Fruit fly (Drosophila melanogaster) whole organism, embryonic: ENCODE measurements around the gene CG13392.

Experiments used
- BtbVII ChIP-seq: fragments of 200-800 bp; sonication (Bioruptor generic); optimal IDR thresholded peaks from 3 replicates; lab custom pipeline; 2017; ENCODE audit warnings: missing biosample characterization, mild to moderate bottlenecking, missing genetic modification characterization
- CG10274 ChIP-seq: fragments of 200-800 bp; sonication (Bioruptor generic); optimal IDR thresholded peaks from 3 replicates; lab custom pipeline; 2017; ENCODE audit warnings: missing biosample characterization, mild to moderate bottlenecking, missing genetic modification characterization
- CG10321 ChIP-seq: fragments of 200-800 bp; sonication (Bioruptor generic); IDR thresholded peaks from 2 replicates; pipeline ENCODE4 v1.3.6; 2022; ENCODE audit warnings: missing biosample characterization, missing genetic modification characterization
- CG12071 ChIP-seq: fragments of 200-800 bp; sonication (Bioruptor generic); optimal IDR thresholded peaks from 3 replicates; lab custom pipeline; 2018; ENCODE audit warnings: missing biosample characterization, mild to moderate bottlenecking, missing genetic modification characterization
- CG12391 ChIP-seq: fragments of 200-800 bp; sonication (Bioruptor generic); optimal IDR thresholded peaks from 3 replicates; lab custom pipeline; 2018; ENCODE audit warnings: missing biosample characterization, mild to moderate bottlenecking, missing genetic modification characterization, moderate library complexity
- CG12659 ChIP-seq: fragments of 200-800 bp; sonication (Bioruptor generic); optimal IDR thresholded peaks from 3 replicates; lab custom pipeline; 2017; ENCODE audit warnings: mild to moderate bottlenecking, missing biosample characterization, missing genetic modification reagents, missing genetic modification characterization
- CG14050 ChIP-seq: fragments of 200-800 bp; sonication (Bioruptor generic); IDR thresholded peaks from 3 replicates; pipeline ENCODE4 v1.3.6; 2022; ENCODE audit warnings: missing biosample characterization, missing genetic modification characterization
- CG15073 ChIP-seq: fragments of 200-800 bp; sonication (Bioruptor generic); optimal IDR thresholded peaks from 2 replicates; lab custom pipeline; 2016; ENCODE audit warnings: missing biosample characterization, missing genetic modification characterization
- CG1529 ChIP-seq: fragments of 200-800 bp; sonication (Bioruptor generic); optimal IDR thresholded peaks from 3 replicates; lab custom pipeline; 2018; ENCODE audit warnings: missing biosample characterization, missing genetic modification characterization
- CG15479 ChIP-seq: fragments of 200-800 bp; sonication (Bioruptor generic); optimal IDR thresholded peaks from 3 replicates; lab custom pipeline; 2019; ENCODE audit warnings: missing biosample characterization, mild to moderate bottlenecking, missing genetic modification characterization, moderate library complexity
- CG1603 ChIP-seq: fragments of 200-800 bp; sonication (Bioruptor generic); optimal IDR thresholded peaks from 2 replicates; lab custom pipeline; 2019; ENCODE audit warnings: missing biosample characterization, mild to moderate bottlenecking, missing genetic modification characterization, moderate library complexity
- CG17568 ChIP-seq: fragments of 200-800 bp; sonication (Bioruptor generic); optimal IDR thresholded peaks from 2 replicates; lab custom pipeline; 2018; ENCODE audit warnings: missing biosample characterization, mild to moderate bottlenecking, missing genetic modification characterization, moderate library complexity
- CG17802 ChIP-seq: fragments of 200-800 bp; sonication (Bioruptor generic); optimal IDR thresholded peaks from 2 replicates; lab custom pipeline; 2018; ENCODE audit warnings: missing biosample characterization, mild to moderate bottlenecking, missing genetic modification characterization, moderate library complexity
- CG18764 ChIP-seq: fragments of 200-800 bp; sonication (Bioruptor generic); optimal IDR thresholded peaks from 3 replicates; lab custom pipeline; 2016; ENCODE audit warnings: missing biosample characterization, missing genetic modification characterization
- CG2120 ChIP-seq: fragments of 200-800 bp; sonication (Bioruptor generic); optimal IDR thresholded peaks from 3 replicates; lab custom pipeline; 2016; ENCODE audit warnings: missing biosample characterization, missing genetic modification characterization
- CG2129 ChIP-seq: fragments of 200-800 bp; sonication (Bioruptor generic); IDR thresholded peaks from 2 replicates; pipeline ENCODE4 v1.3.6; 2022; ENCODE audit warnings: missing biosample characterization, missing genetic modification characterization; ENCODE audit not compliant: partially characterized antibody
- CG2875 ChIP-seq: fragments of 200-800 bp; sonication (Bioruptor generic); optimal IDR thresholded peaks from 2 replicates; lab custom pipeline; 2017; ENCODE audit warnings: missing biosample characterization, mild to moderate bottlenecking, missing genetic modification characterization, missing genetic modification reagents
- CG2889 ChIP-seq: fragments of 200-800 bp; sonication (Bioruptor generic); IDR thresholded peaks from 3 replicates; pipeline ENCODE4 v1.3.6; 2022; ENCODE audit warnings: missing biosample characterization, missing genetic modification characterization
- CG34224 ChIP-seq: fragments of 200-800 bp; sonication (Bioruptor generic); IDR thresholded peaks from 3 replicates; pipeline ENCODE4 v1.3.6; 2022; ENCODE audit warnings: missing biosample characterization, missing genetic modification characterization; ENCODE audit not compliant: partially characterized antibody
- CG3995 ChIP-seq: fragments of 200-800 bp; sonication (Bioruptor generic); optimal IDR thresholded peaks from 3 replicates; lab custom pipeline; 2016; ENCODE audit warnings: missing biosample characterization, missing genetic modification characterization
- CG4282 ChIP-seq: fragments of 200-800 bp; sonication (Bioruptor generic); optimal IDR thresholded peaks from 2 replicates; lab custom pipeline; 2016; ENCODE audit warnings: missing biosample characterization, missing genetic modification characterization
- CG4360 ChIP-seq: fragments of 200-800 bp; sonication (Bioruptor generic); IDR thresholded peaks from 2 replicates; pipeline ENCODE4 v1.3.6; 2022; ENCODE audit warnings: missing biosample characterization, missing genetic modification characterization
- CG8478 ChIP-seq: fragments of >200 bp; optimal IDR thresholded peaks from 2 replicates; lab custom pipeline; 2018
- D19A ChIP-seq: fragments of 200-800 bp; optimal IDR thresholded peaks from 3 replicates; lab custom pipeline; 2019; ENCODE audit warnings: missing biosample characterization, mild to moderate bottlenecking, missing genetic modification characterization, moderate library complexity
- Dp ChIP-seq: fragments of 200-800 bp; sonication (Bioruptor generic); optimal IDR thresholded peaks from 2 replicates; lab custom pipeline; 2018; ENCODE audit warnings: missing biosample characterization, mild to moderate bottlenecking, missing genetic modification characterization, moderate library complexity
- HLHmδ ChIP-seq: fragments of 200-800 bp; sonication (Bioruptor generic); optimal IDR thresholded peaks from 2 replicates; lab custom pipeline; 2018; ENCODE audit warnings: missing biosample characterization, mild to moderate bottlenecking, missing genetic modification characterization, moderate library complexity
- Nf-YB ChIP-seq: fragments of 200-800 bp; sonication (Bioruptor generic); optimal IDR thresholded peaks from 3 replicates; lab custom pipeline; 2019; ENCODE audit warnings: missing biosample characterization, mild to moderate bottlenecking, missing genetic modification characterization, moderate library complexity
- Ssrp ChIP-seq: fragments of 200-800 bp; sonication (Bioruptor generic); optimal IDR thresholded peaks from 2 replicates; lab custom pipeline; 2018; ENCODE audit warnings: missing biosample characterization, mild to moderate bottlenecking, missing genetic modification characterization, moderate library complexity
- Xrp1 ChIP-seq: fragments of 200-800 bp; sonication (Bioruptor generic); IDR thresholded peaks from 2 replicates; pipeline ENCODE4 v1.3.6; 2022; ENCODE audit warnings: missing biosample characterization, missing genetic modification characterization
- ab ChIP-seq: fragments of 200-800 bp; sonication (Bioruptor generic); optimal IDR thresholded peaks from 2 replicates; lab custom pipeline; 2016; ENCODE audit warnings: missing biosample characterization, missing genetic modification characterization
- cad ChIP-seq: fragments of >200 bp; optimal IDR thresholded peaks from 2 replicates; lab custom pipeline; 2017; ENCODE audit warnings: missing biosample characterization, missing genetic modification characterization
- caup ChIP-seq: fragments of 200-800 bp; sonication (Bioruptor generic); optimal IDR thresholded peaks from 3 replicates; lab custom pipeline; 2017; ENCODE audit warnings: missing biosample characterization, mild to moderate bottlenecking, missing genetic modification characterization, moderate library complexity; ENCODE audit not compliant: severe bottlenecking
- chinmo ChIP-seq: fragments of 200-800 bp; sonication (Bioruptor generic); IDR thresholded peaks from 4 replicates; pipeline ENCODE4 v1.3.6; 2022; ENCODE audit warnings: missing biosample characterization, missing genetic modification characterization; ENCODE audit not compliant: partially characterized antibody
- crol ChIP-seq: fragments of 200-800 bp; sonication (Bioruptor generic); IDR thresholded peaks from 2 replicates; pipeline ENCODE4 v1.3.6; 2022; ENCODE audit warnings: missing biosample characterization, missing genetic modification characterization
- fd96Cb ChIP-seq: fragments of 200-800 bp; sonication (Bioruptor generic); optimal IDR thresholded peaks from 2 replicates; lab custom pipeline; 2018; ENCODE audit warnings: missing biosample characterization, mild to moderate bottlenecking, missing genetic modification characterization, moderate library complexity
- fru ChIP-seq: fragments of >200 bp; optimal IDR thresholded peaks from 2 replicates; lab custom pipeline; 2017
- fu2 ChIP-seq: fragments of 200-800 bp; sonication (Bioruptor generic); optimal IDR thresholded peaks from 2 replicates; lab custom pipeline; 2016; ENCODE audit warnings: missing biosample characterization, missing genetic modification characterization
- gfzf ChIP-seq: fragments of 200-800 bp; sonication (Bioruptor generic); optimal IDR thresholded peaks from 2 replicates; lab custom pipeline; 2016; ENCODE audit warnings: missing biosample characterization, mild to moderate bottlenecking, missing genetic modification characterization, moderate library complexity
- gsb-n ChIP-seq: fragments of 200-800 bp; sonication (Bioruptor generic); optimal IDR thresholded peaks from 3 replicates; lab custom pipeline; 2018; ENCODE audit warnings: missing biosample characterization, mild to moderate bottlenecking, missing genetic modification characterization
- inv ChIP-seq: fragments of 200-800 bp; sonication (Bioruptor generic); IDR thresholded peaks from 2 replicates; pipeline ENCODE4 v1.3.6; 2022; ENCODE audit warnings: missing biosample characterization, missing genetic modification characterization; ENCODE audit not compliant: partially characterized antibody
- lmd ChIP-seq: fragments of 200-800 bp; sonication (Bioruptor generic); IDR thresholded peaks from 2 replicates; pipeline ENCODE4 v1.3.6; 2022; ENCODE audit warnings: missing biosample characterization, missing genetic modification characterization
- mirr ChIP-seq: fragments of 200-800 bp; sonication (Bioruptor generic); optimal IDR thresholded peaks from 3 replicates; lab custom pipeline; 2018; ENCODE audit warnings: missing biosample characterization, mild to moderate bottlenecking, missing genetic modification characterization
- nerfin-1 ChIP-seq: fragments of 200-800 bp; sonication (Bioruptor generic); optimal IDR thresholded peaks from 3 replicates; lab custom pipeline; 2019; ENCODE audit warnings: missing biosample characterization, mild to moderate bottlenecking, missing genetic modification characterization, moderate library complexity
- pb ChIP-seq: fragments of 200-800 bp; sonication (Bioruptor generic); optimal IDR thresholded peaks from 3 replicates; lab custom pipeline; 2016; ENCODE audit warnings: missing biosample characterization, missing genetic modification characterization
- pfk ChIP-seq: fragments of 200-800 bp; sonication (Bioruptor generic); optimal IDR thresholded peaks from 2 replicates; lab custom pipeline; 2018; ENCODE audit warnings: missing biosample characterization, mild to moderate bottlenecking, missing genetic modification characterization, moderate library complexity
- pho ChIP-seq: fragments of 200-800 bp; sonication (Bioruptor generic); optimal IDR thresholded peaks from 2 replicates; lab custom pipeline; 2016; ENCODE audit warnings: missing biosample characterization, missing genetic modification characterization
- ro ChIP-seq: fragments of 200-800 bp; sonication (Bioruptor generic); IDR thresholded peaks from 2 replicates; pipeline ENCODE4 v1.3.6; 2022; ENCODE audit warnings: missing biosample characterization, missing genetic modification characterization
- scrt ChIP-seq: fragments of 200-800 bp; sonication (Bioruptor generic); optimal IDR thresholded peaks from 2 replicates; lab custom pipeline; 2018; ENCODE audit warnings: missing biosample characterization, mild to moderate bottlenecking, missing genetic modification characterization, moderate library complexity
- slou ChIP-seq: fragments of 200-800 bp; sonication (Bioruptor generic); optimal IDR thresholded peaks from 3 replicates; lab custom pipeline; 2016; ENCODE audit warnings: missing biosample characterization, missing genetic modification characterization
- sna ChIP-seq: fragments of 200-800 bp; sonication (Bioruptor generic); IDR thresholded peaks from 2 replicates; pipeline ENCODE4 v1.3.6; 2022; ENCODE audit warnings: missing biosample characterization, missing genetic modification characterization; ENCODE audit not compliant: partially characterized antibody
- sug ChIP-seq: fragments of 200-800 bp; optimal IDR thresholded peaks from 2 replicates; lab custom pipeline; 2019; ENCODE audit warnings: missing biosample characterization, mild to moderate bottlenecking, missing genetic modification characterization, moderate library complexity

The CG13392 gene

DNA sequence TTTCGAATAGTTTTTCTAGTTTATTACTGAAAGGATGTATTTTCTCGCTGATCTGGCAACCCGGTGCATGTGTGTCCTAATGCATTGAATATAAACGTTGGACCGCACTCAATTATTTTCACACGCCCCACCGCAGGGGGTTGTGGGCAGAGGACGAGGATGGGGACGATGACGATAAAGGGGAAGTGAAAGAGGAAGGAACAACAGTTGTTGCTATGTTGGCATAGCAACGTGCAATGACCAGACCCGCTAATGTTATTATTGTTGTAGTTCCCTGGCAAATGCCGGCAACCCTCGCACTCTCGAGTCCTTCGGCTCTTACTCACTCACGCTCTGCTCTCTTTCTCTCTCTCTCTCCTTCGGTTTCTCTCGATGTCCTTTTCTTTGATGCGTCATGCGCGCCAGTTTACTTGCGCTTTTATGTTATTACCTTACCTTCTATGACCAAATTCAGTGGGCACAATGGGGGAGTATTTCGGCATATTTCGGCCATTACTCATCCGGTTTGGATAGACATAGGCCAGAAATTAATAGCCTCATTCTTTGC, 42.1 kb upstream of the CG13392 start (continued):
- TF ChIP-seq ro (GFP tag; lab: Robert Waterston, UW), result no peak
- TF ChIP-seq CG2889, result no peak
- TF ChIP-seq Dp (GFP tag; lab: Kevin White, UChicago), result no peak
- TF ChIP-seq CG10321, result no peak
- TF ChIP-seq CG3995 (GFP tag; lab: Kevin White, UChicago), result no peak
- peak; percentile 55 for TF ChIP-seq nerfin-1 (tag; lab: Kevin White, UChicago)
- TF ChIP-seq gfzf (GFP tag; lab: Kevin White, UChicago), result no peak
- TF ChIP-seq caup (GFP tag; lab: Kevin White, UChicago), result no peak
- no peak for TF ChIP-seq CG2129
- no peak for TF ChIP-seq CG2120
- TF ChIP-seq CG4282 (GFP tag; lab: Kevin White, UChicago), result no peak
- no peak for TF ChIP-seq CG1603 (tag; lab: Kevin White, UChicago)
- TF ChIP-seq crol, result peak; percentile 56
- no peak for TF ChIP-seq CG1529 (GFP tag; lab: Kevin White, UChicago)
- no peak for TF ChIP-seq Ssrp (tag; lab: Kevin White, UChicago)
- TF ChIP-seq HLHmδ, result no peak
- TF ChIP-seq CG14050 (GFP tag; lab: Robert Waterston, UW), result no peak
- TF ChIP-seq sug (tag; lab: Kevin White, UChicago), result no peak
- no peak for TF ChIP-seq Nf-YB
- TF ChIP-seq sna (GFP tag; lab: Robert Waterston, UW), result no peak
- TF ChIP-seq fd96Cb (tag; lab: Kevin White, UChicago), result no peak
- no peak for TF ChIP-seq cad (GFP tag; lab: Kevin White, UChicago)
- TF ChIP-seq CG10274 (GFP tag; lab: Kevin White, UChicago), result no peak
- no peak for TF ChIP-seq CG2875 (GFP tag; lab: Kevin White, UChicago)
- no peak for TF ChIP-seq BtbVII (GFP tag; lab: Kevin White, UChicago)
- TF ChIP-seq pfk, result no peak
- no peak for TF ChIP-seq CG12659 (GFP tag; lab: Kevin White, UChicago)
- TF ChIP-seq scrt (GFP tag; lab: Kevin White, UChicago), result peak; percentile 79
- TF ChIP-seq chinmo, result 0 out of 4 replicates have a peak, but pooled peaks have one; percentile 13
- no peak for TF ChIP-seq fru (lab: Kevin White, UChicago)
- no peak for TF ChIP-seq lmd (GFP tag; lab: Robert Waterston, UW)
- TF ChIP-seq CG15479 (GFP tag; lab: Kevin White, UChicago), result no peak
- no peak for TF ChIP-seq ab
- TF ChIP-seq CG18764 (GFP tag; lab: Kevin White, UChicago), result no peak

DNA sequence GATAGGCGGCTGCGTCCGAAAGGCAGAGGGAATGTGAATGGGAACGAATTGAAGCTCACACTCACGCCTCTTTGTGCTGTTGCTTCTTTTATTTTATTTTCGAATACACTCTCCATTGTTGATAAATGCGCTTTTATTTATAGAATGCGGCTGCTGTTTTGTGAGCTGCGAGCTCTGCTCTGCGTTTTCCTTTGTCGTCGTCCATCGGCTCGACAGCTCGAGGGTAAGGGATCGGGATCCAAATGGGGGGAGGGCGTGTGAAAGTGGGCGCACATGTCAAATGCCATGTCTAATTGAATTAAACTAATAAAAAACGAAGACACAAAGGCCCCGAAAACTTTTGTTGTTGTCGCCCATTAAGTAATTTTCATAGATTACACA, 41.5 kb upstream of the CG13392 start:
- TF ChIP-seq CG12391, result no peak
- no peak for TF ChIP-seq inv (GFP tag; lab: Robert Waterston, UW)
- peak; percentile 25; the same call in 1 of the 2 replicates for TF ChIP-seq Xrp1
- TF ChIP-seq CG17568 (GFP tag; lab: Kevin White, UChicago), result no peak
- no peak for TF ChIP-seq CG17802
- TF ChIP-seq D19A (tag; lab: Kevin White, UChicago), result peak; percentile 12
- no peak for TF ChIP-seq mirr (GFP tag; lab: Kevin White, UChicago)
- peak; percentile 6 for TF ChIP-seq gsb-n (tag; lab: Kevin White, UChicago)
- TF ChIP-seq CG8478 (lab: Kevin White, UChicago), result no peak
- TF ChIP-seq pb (GFP tag; lab: Kevin White, UChicago), result no peak
- no peak for TF ChIP-seq CG34224
- no peak for TF ChIP-seq pho (GFP tag; lab: Kevin White, UChicago)
- 0 out of 2 replicates have a peak, but pooled peaks have one; percentile 18 for TF ChIP-seq crol
- no peak for TF ChIP-seq Ssrp (tag; lab: Kevin White, UChicago)
- TF ChIP-seq slou (GFP tag; lab: Kevin White, UChicago), result no peak
- no peak for TF ChIP-seq fu2 (GFP tag; lab: Kevin White, UChicago)
- no peak for TF ChIP-seq CG15073
- TF ChIP-seq CG4360, result peak; percentile 21; the same call in 1 of the 2 replicates
- no peak for TF ChIP-seq CG12071
